Worm (Caenorhabditis elegans) whole organism, mixed stage, embryonic: ENCODE data around the gene srlf-35.

Experiments used
- M03D4.4 ChIP-seq: sonication (generic microtip); optimal IDR thresholded peaks from 2 replicates; lab custom pipeline; 2017; ENCODE audit warnings: mild to moderate bottlenecking, missing genetic modification characterization, missing compliant biosample characterization
- elt-1 ChIP-seq: sonication (generic microtip); optimal IDR thresholded peaks from 2 replicates; lab custom pipeline; 2017; ENCODE audit warnings: missing genetic modification characterization, mild to moderate bottlenecking, missing compliant biosample characterization, antibody characterized with exemption, moderate library complexity, borderline replicate concordance; ENCODE audit not compliant: insufficient read depth
- ham-2 ChIP-seq: fragments of 200-800 bp; sonication (Bioruptor generic); optimal IDR thresholded peaks from 2 replicates; lab custom pipeline; 2018; ENCODE audit warnings: mild to moderate bottlenecking, missing genetic modification characterization, missing compliant biosample characterization
- lin-13 ChIP-seq: fragments of 150-350 bp; optimal IDR thresholded peaks from 2 replicates; lab custom pipeline; 2014; ENCODE audit warnings: missing biosample characterization, missing genetic modification characterization
- nhr-237 ChIP-seq: fragments of 150-350 bp; optimal IDR thresholded peaks from 2 replicates; lab custom pipeline; 2014; ENCODE audit warnings: missing biosample characterization, missing genetic modification characterization
- unc-120 ChIP-seq: sonication (generic microtip); optimal IDR thresholded peaks from 2 replicates; lab custom pipeline; 2017; ENCODE audit warnings: missing genetic modification characterization, missing compliant biosample characterization; ENCODE audit not compliant: poor library complexity, severe bottlenecking
- unc-62 ChIP-seq: fragments of 150-350 bp; optimal IDR thresholded peaks from 2 replicates; lab custom pipeline; 2014; ENCODE audit warnings: missing biosample characterization, missing genetic modification reagents, missing genetic modification characterization
- ztf-11 ChIP-seq: fragments of 150-350 bp; optimal IDR thresholded peaks from 2 replicates; lab custom pipeline; 2014; ENCODE audit warnings: missing biosample characterization, missing genetic modification characterization

- TF ChIP-seq ham-2 (GFP tag; lab: Kevin White, UChicago) (no peak), unc-62 (no peak), ztf-11 (tag; lab: Kevin White, UChicago) (no peak), nhr-237 (no peak), M03D4.4 (tag; lab: Kevin White, UChicago) (no peak), unc-120 (tag; lab: Kevin White, UChicago) (no peak), lin-13 (no peak), elt-1 (no peak)
Observed at ce11 chrV:472589-472988, 31.2 kb upstream of the srlf-35 start, which contains the start of gene srt-31.
